Worm (Caenorhabditis elegans) whole organism, late embryonic: ENCODE measurements around the gene F23D12.4.

ENCODE experiments used
- T23F11.4 ChIP-seq: fragments of 200-800 bp; sonication (Bioruptor generic); optimal IDR thresholded peaks from 2 replicates; lab custom pipeline; 2018; ENCODE audit warnings: mild to moderate bottlenecking, missing genetic modification characterization, missing compliant biosample characterization
- Y22D7AL.16 ChIP-seq: sonication (generic microtip); optimal IDR thresholded peaks from 2 replicates; lab custom pipeline; 2016; ENCODE audit warnings: missing genetic modification characterization, missing compliant biosample characterization
- ceh-14 ChIP-seq: sonication (generic microtip); optimal IDR thresholded peaks from 2 replicates; lab custom pipeline; 2016; ENCODE audit warnings: missing genotype, missing genetic modification characterization, missing compliant biosample characterization
- ceh-19 ChIP-seq: fragments of 200-800 bp; sonication (Bioruptor generic); optimal IDR thresholded peaks from 2 replicates; lab custom pipeline; 2018; ENCODE audit warnings: mild to moderate bottlenecking, missing genetic modification characterization, missing compliant biosample characterization
- ceh-6 ChIP-seq: fragments of 200-800 bp; sonication (Bioruptor generic); optimal IDR thresholded peaks from 2 replicates; lab custom pipeline; 2018; ENCODE audit warnings: mild to moderate bottlenecking, missing genetic modification characterization, missing compliant biosample characterization
- hlh-6 ChIP-seq: sonication (generic microtip); optimal IDR thresholded peaks from 2 replicates; lab custom pipeline; 2016; ENCODE audit warnings: missing genotype, missing genetic modification characterization, missing compliant biosample characterization
- madf-2 ChIP-seq: sonication (generic microtip); optimal IDR thresholded peaks from 2 replicates; lab custom pipeline; 2017; ENCODE audit warnings: missing genetic modification characterization, missing compliant biosample characterization
- nfya-1 ChIP-seq: sonication (generic microtip); optimal IDR thresholded peaks from 2 replicates; lab custom pipeline; 2017; ENCODE audit warnings: missing genetic modification characterization, mild to moderate bottlenecking, missing compliant biosample characterization, antibody characterized with exemption, moderate library complexity
- nhr-232 ChIP-seq: sonication (generic microtip); optimal IDR thresholded peaks from 2 replicates; lab custom pipeline; 2016; ENCODE audit warnings: missing genetic modification characterization, missing compliant biosample characterization
- odd-2 ChIP-seq: sonication (generic microtip); optimal IDR thresholded peaks from 2 replicates; lab custom pipeline; 2017; ENCODE audit warnings: antibody characterized with exemption, mild to moderate bottlenecking, missing genetic modification characterization, missing compliant biosample characterization
- pha-2 ChIP-seq: sonication (generic microtip); optimal IDR thresholded peaks from 2 replicates; lab custom pipeline; 2017; ENCODE audit warnings: mild to moderate bottlenecking, missing genetic modification characterization, missing compliant biosample characterization
- rnt-1 ChIP-seq: sonication (generic microtip); optimal IDR thresholded peaks from 2 replicates; lab custom pipeline; 2016; ENCODE audit warnings: missing genetic modification characterization, missing compliant biosample characterization
- ttx-3 ChIP-seq: sonication (generic microtip); optimal IDR thresholded peaks from 2 replicates; lab custom pipeline; 2016; ENCODE audit warnings: missing genetic modification reagents, missing genetic modification characterization, missing compliant biosample characterization
- unc-42 ChIP-seq: sonication (generic microtip); optimal IDR thresholded peaks from 2 replicates; lab custom pipeline; 2016; ENCODE audit warnings: missing genotype, missing genetic modification characterization, missing compliant biosample characterization
- zip-5 ChIP-seq: sonication (generic microtip); optimal IDR thresholded peaks from 2 replicates; lab custom pipeline; 2016; ENCODE audit warnings: missing genetic modification characterization, missing compliant biosample characterization

F23D12.4 gene

ce11 chrX:14492441-14492840 lies 47.6 kb downstream of the F23D12.4 start:
- no peak for TF ChIP-seq nfya-1 (tag; lab: Kevin White, UChicago)
- TF ChIP-seq T23F11.4 (GFP tag; lab: Kevin White, UChicago), result no peak
- no peak for TF ChIP-seq ceh-6 (GFP tag; lab: Kevin White, UChicago)
- TF ChIP-seq rnt-1 (tag; lab: Kevin White, UChicago), result no peak

DNA sequence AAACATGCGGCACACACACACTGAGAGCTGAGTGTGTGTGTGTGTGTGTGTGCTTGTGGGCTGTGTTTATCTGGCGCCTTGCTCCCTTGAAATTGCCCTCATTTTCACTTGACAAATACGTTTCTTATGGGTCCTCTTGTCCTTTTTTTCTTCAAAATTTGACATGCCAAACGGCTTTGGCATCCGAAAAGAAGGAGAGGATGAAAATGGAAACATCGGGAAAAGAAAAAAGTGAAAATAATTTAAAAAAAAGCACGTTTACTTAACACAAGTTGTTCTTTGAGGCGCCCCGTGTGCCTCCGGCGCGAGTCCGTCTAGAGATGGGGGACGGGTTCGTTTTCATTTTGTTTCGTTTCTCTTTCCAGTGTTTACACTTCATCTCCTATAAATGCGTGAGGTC lies 50.3 kb downstream of the F23D12.4 start:
- no peak for TF ChIP-seq odd-2
- TF ChIP-seq ttx-3 (tag; lab: Kevin White, UChicago), result no peak
- no peak for TF ChIP-seq Y22D7AL.16
- no peak for TF ChIP-seq madf-2
- TF ChIP-seq T23F11.4 (GFP tag; lab: Kevin White, UChicago), result no peak
- no peak for TF ChIP-seq nhr-232
- no peak for TF ChIP-seq ceh-19
- no peak for TF ChIP-seq pha-2 (tag; lab: Kevin White, UChicago)
- TF ChIP-seq ceh-14 (tag; lab: Kevin White, UChicago), result no peak
- no peak for TF ChIP-seq unc-42 (tag; lab: Kevin White, UChicago)
- no peak for TF ChIP-seq ceh-6 (GFP tag; lab: Kevin White, UChicago)

ce11 chrX:14495785-14496184 lies 51.0 kb downstream of the F23D12.4 start, which contains the start of gene ztf-14:
Gene ztf-14 (plus strand): TSS chrX:14496085.
- TF ChIP-seq zip-5 (tag; lab: Kevin White, UChicago), result no peak
- TF ChIP-seq hlh-6, result no peak
- TF ChIP-seq, all 69 proteins: peak for 0
